Worm (Caenorhabditis elegans): ENCODE measurements around the gene osg-1.

ce11 chrIII:5474176-5474575, 13.2 kb upstream of the osg-1 start, which contains the start of gene lon-1:
- TF ChIP-seq him-1 (tag; optimal IDR thresholded peaks at IDR 0.05) = no peak
- TF ChIP-seq dao-5 (tag; optimal IDR thresholded peaks at IDR 0.05) = no peak
- no peak for TF ChIP-seq W03F9.2 (tag; optimal IDR thresholded peaks at IDR 0.05)

All from whole organism, L4/young adult.